Fruit fly (Drosophila melanogaster): ENCODE data around the gene Rack1.

Gene Rack1

DNA sequence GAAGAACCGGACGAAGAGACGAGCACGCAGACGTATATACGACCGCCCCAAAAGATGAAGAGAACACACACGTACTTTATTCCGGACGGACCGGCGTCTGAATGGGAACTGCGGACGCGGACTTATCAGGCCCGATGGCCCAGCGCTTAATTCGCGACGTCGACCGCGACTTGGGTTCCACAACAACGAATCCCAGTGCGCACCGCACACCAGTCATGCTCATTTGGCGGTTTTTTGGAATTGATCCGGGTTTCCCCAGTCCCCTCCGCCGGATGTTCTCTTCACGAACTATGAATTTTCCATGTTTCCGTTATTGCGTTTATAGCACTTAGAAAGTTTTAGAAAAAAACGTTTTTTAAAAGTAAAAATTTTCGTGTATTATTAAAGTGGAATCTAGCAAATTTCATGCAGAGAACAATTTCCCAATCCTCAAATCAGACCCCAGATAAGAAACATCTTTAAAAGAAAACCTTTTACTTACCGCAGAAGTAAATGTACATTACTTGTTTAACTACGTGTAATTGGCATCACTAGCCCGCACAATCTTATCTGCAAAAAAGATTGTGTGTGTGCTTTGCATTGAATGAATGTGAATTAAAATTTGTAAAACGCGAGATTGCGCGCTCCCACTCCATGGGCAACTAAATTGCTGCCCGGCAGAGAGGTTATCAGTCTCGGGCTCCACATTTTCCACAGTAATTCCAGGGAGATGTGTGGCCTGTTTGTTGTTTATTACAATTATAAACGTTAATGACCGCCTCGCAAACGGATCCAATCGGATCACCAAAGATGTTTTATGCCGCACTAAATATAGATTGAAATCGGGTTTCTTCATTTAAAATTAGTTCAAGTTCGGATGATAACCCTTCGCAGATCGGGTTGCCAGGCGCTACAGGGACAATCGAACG is 36.4 kb downstream of the Rack1 start, which contains the start of gene CG7149:
Gene CG7149 (minus strand): TSS at position 110 of the 908 bp plus-strand sequence.
- TF ChIP-seq lz (GFP tag; optimal IDR thresholded peaks at IDR 0.05) = peak; percentile 40
- TF ChIP-seq CG8119 (GFP tag; IDR thresholded peaks at IDR 0.05) = no peak
- TF ChIP-seq eg (GFP tag; IDR thresholded peaks at IDR 0.05) = no peak
- TF ChIP-seq CG15336 (GFP tag; IDR thresholded peaks at IDR 0.05) = no peak
- TF ChIP-seq fd85E (GFP tag; optimal IDR thresholded peaks at IDR 0.05) = no peak
- TF ChIP-seq OdsH (GFP tag; optimal IDR thresholded peaks at IDR 0.05) = peak; percentile 33
- TF ChIP-seq CG34406 (GFP tag; optimal IDR thresholded peaks at IDR 0.05) = no peak
- no peak for TF ChIP-seq CG9139 (GFP tag; optimal IDR thresholded peaks at IDR 0.05)
- no peak for TF ChIP-seq Gug (GFP tag; IDR thresholded peaks at IDR 0.05)
- no peak for TF ChIP-seq Lpt (GFP tag; optimal IDR thresholded peaks at IDR 0.05)
- no peak for TF ChIP-seq achi (GFP tag; optimal IDR thresholded peaks at IDR 0.05)
- TF ChIP-seq CG11902 (GFP tag; optimal IDR thresholded peaks at IDR 0.05) = no peak
- no peak; the same call in 2 of the 3 replicates for TF ChIP-seq CG6163 (GFP tag; IDR thresholded peaks at IDR 0.05)
- peak; percentile 28 for TF ChIP-seq CG6854 (GFP tag; optimal IDR thresholded peaks at IDR 0.05)
- peak; percentile 8 for TF ChIP-seq CG10631 (GFP tag; optimal IDR thresholded peaks at IDR 0.05)
- peak; percentile 98 for TF ChIP-seq svp (GFP tag)
- TF ChIP-seq fd59A (GFP tag; optimal IDR thresholded peaks at IDR 0.05) = no peak
- TF ChIP-seq pdm3 (GFP tag; optimal IDR thresholded peaks at IDR 0.05) = peak; percentile 26
- TF ChIP-seq Ets21C (GFP tag; optimal IDR thresholded peaks at IDR 0.05) = peak; percentile 13
- TF ChIP-seq CG8319 (GFP tag; optimal IDR thresholded peaks at IDR 0.05) = no peak
- TF ChIP-seq Hr39 (GFP tag; optimal IDR thresholded peaks at IDR 0.05) = peak; percentile 20
- peak; percentile 60 for TF ChIP-seq esn (GFP tag; optimal IDR thresholded peaks at IDR 0.05)
- TF ChIP-seq Eip75B (GFP tag; optimal IDR thresholded peaks at IDR 0.05) = peak; percentile 23
- TF ChIP-seq cyc (GFP tag; optimal IDR thresholded peaks at IDR 0.05) = no peak
- TF ChIP-seq dsx (GFP tag; optimal IDR thresholded peaks at IDR 0.05; ENCODE audit: poor library complexity, severe bottlenecking) = no peak
- TF ChIP-seq fkh (GFP tag; optimal IDR thresholded peaks at IDR 0.05) = no peak
- no peak for TF ChIP-seq Sox15 (GFP tag; optimal IDR thresholded peaks at IDR 0.05)
- no peak for TF ChIP-seq dac (GFP tag; optimal IDR thresholded peaks at IDR 0.05)
- no peak for TF ChIP-seq Eip93F (GFP tag; optimal IDR thresholded peaks at IDR 0.05)
- TF ChIP-seq CG6276 (GFP tag; optimal IDR thresholded peaks at IDR 0.05) = no peak
- peak; percentile 48 for TF ChIP-seq Hr4 (GFP tag; optimal IDR thresholded peaks at IDR 0.05)
- TF ChIP-seq Eip78C (GFP tag) = peak; percentile 81
- no peak for TF ChIP-seq Sox14 (GFP tag; optimal IDR thresholded peaks at IDR 0.05)
- no peak for TF ChIP-seq CG11762 (GFP tag; optimal IDR thresholded peaks at IDR 0.05; ENCODE audit: insufficient read depth)
- TF ChIP-seq vri (GFP tag; optimal IDR thresholded peaks at IDR 0.05) = peak; percentile 94
- TF ChIP-seq topi (GFP tag; optimal IDR thresholded peaks at IDR 0.05) = peak; percentile 22
- TF ChIP-seq CG3032 (tag; optimal IDR thresholded peaks at IDR 0.05) = no peak
- no peak for TF ChIP-seq Hr38 (GFP tag; optimal IDR thresholded peaks at IDR 0.05)
- no peak for TF ChIP-seq Smox (GFP tag; optimal IDR thresholded peaks at IDR 0.05)
- no peak for TF ChIP-seq spab (GFP tag; optimal IDR thresholded peaks at IDR 0.05)
- peak; percentile 15 for TF ChIP-seq Ets96B (tag; optimal IDR thresholded peaks at IDR 0.05)
- TF ChIP-seq CG3919 (GFP tag; optimal IDR thresholded peaks at IDR 0.05) = no peak
- no peak for TF ChIP-seq CG4318 (GFP tag; optimal IDR thresholded peaks at IDR 0.05)
- peak; percentile 53 for TF ChIP-seq net (GFP tag; optimal IDR thresholded peaks at IDR 0.05)
- peak; percentile 14 for TF ChIP-seq Sox102F (GFP tag; optimal IDR thresholded peaks at IDR 0.05)
- peak; percentile 52 for TF ChIP-seq CG16779 (tag; optimal IDR thresholded peaks at IDR 0.05)
- no peak for TF ChIP-seq CG32006 (GFP tag; optimal IDR thresholded peaks at IDR 0.05)
- peak; percentile 16 for TF ChIP-seq CG10669 (GFP tag; optimal IDR thresholded peaks at IDR 0.05)
- no peak for TF ChIP-seq CG11294 (GFP tag; IDR thresholded peaks at IDR 0.05)
- peak in 1 of 2 experiments; percentile 17 for TF ChIP-seq ss (GFP tag; optimal IDR thresholded peaks at IDR 0.05)
- no peak for TF ChIP-seq CG7368 (GFP tag; optimal IDR thresholded peaks at IDR 0.05)

Measured in whole organism, prepupa.